Fruit fly (Drosophila melanogaster) whole organism, embryonic: Measurements from ENCODE around the gene Prosbeta2.
A peak's percentile ranks its signal among the peaks of the same experiment; 100 is the strongest.

Experiments
- CG10543 ChIP-seq: fragments of 200-800 bp; sonication (Bioruptor generic); optimal IDR thresholded peaks from 3 replicates; lab custom pipeline; 2017; ENCODE audit warnings: missing biosample characterization, mild to moderate bottlenecking, missing genetic modification characterization, moderate library complexity
- CG10959 ChIP-seq: fragments of 200-800 bp; sonication (Bioruptor generic); IDR thresholded peaks from 2 replicates; pipeline ENCODE4 v1.3.6; 2022; ENCODE audit warnings: missing biosample characterization, missing genetic modification characterization
- CG11093 ChIP-seq: fragments of 200-800 bp; sonication (Bioruptor generic); IDR thresholded peaks from 3 replicates; pipeline ENCODE4 v1.3.6; 2022; ENCODE audit warnings: missing biosample characterization, missing genetic modification characterization
- CG11504 ChIP-seq: fragments of 200-800 bp; sonication (Bioruptor generic); optimal IDR thresholded peaks from 3 replicates; lab custom pipeline; 2019; ENCODE audit warnings: missing biosample characterization, mild to moderate bottlenecking, missing genetic modification characterization, moderate library complexity
- CG11695 ChIP-seq: fragments of 200-800 bp; sonication (Bioruptor generic); IDR thresholded peaks from 3 replicates; pipeline ENCODE4 v1.3.6; 2022; ENCODE audit warnings: missing biosample characterization, missing genetic modification characterization
- CG11696 ChIP-seq: fragments of 200-800 bp; sonication (Bioruptor generic); IDR thresholded peaks from 2 replicates; pipeline ENCODE4 v1.3.6; 2022; ENCODE audit warnings: missing biosample characterization, missing genetic modification characterization
- CG12236 ChIP-seq: fragments of 200-800 bp; sonication (Bioruptor generic); optimal IDR thresholded peaks from 2 replicates; lab custom pipeline; 2016; ENCODE audit warnings: missing biosample characterization, missing genetic modification characterization
- CG12744 ChIP-seq: fragments of 200-800 bp; sonication (Bioruptor generic); optimal IDR thresholded peaks from 2 replicates; lab custom pipeline; 2016; ENCODE audit warnings: missing biosample characterization, missing genetic modification characterization
- CG13123 ChIP-seq: fragments of 200-800 bp; sonication (Bioruptor generic); optimal IDR thresholded peaks from 2 replicates; lab custom pipeline; 2016; ENCODE audit warnings: missing biosample characterization, missing genetic modification characterization
- CG13424 ChIP-seq: fragments of 200-800 bp; sonication (Bioruptor generic); optimal IDR thresholded peaks from 2 replicates; lab custom pipeline; 2019; ENCODE audit warnings: missing biosample characterization, mild to moderate bottlenecking, missing genetic modification characterization, moderate library complexity
- CG14014 ChIP-seq: fragments of 200-800 bp; sonication (Bioruptor generic); IDR thresholded peaks from 2 replicates; pipeline ENCODE4 v1.3.6; 2022; ENCODE audit warnings: missing biosample characterization, missing genetic modification characterization
- CG14050 ChIP-seq: fragments of 200-800 bp; sonication (Bioruptor generic); IDR thresholded peaks from 3 replicates; pipeline ENCODE4 v1.3.6; 2022; ENCODE audit warnings: missing biosample characterization, missing genetic modification characterization
- CG15601 ChIP-seq: fragments of 200-800 bp; sonication (Bioruptor generic); optimal IDR thresholded peaks from 3 replicates; lab custom pipeline; 2019; ENCODE audit warnings: missing biosample characterization, mild to moderate bottlenecking, missing genetic modification characterization, moderate library complexity
- CG1602 ChIP-seq: fragments of 200-800 bp; sonication (Bioruptor generic); optimal IDR thresholded peaks from 3 replicates; lab custom pipeline; 2016; ENCODE audit warnings: missing biosample characterization, missing genetic modification characterization
- CG16813 ChIP-seq: fragments of 200-800 bp; sonication (Bioruptor generic); IDR thresholded peaks from 3 replicates; pipeline ENCODE4 v1.3.6; 2022; ENCODE audit warnings: missing biosample characterization, missing genetic modification characterization; ENCODE audit not compliant: partially characterized antibody
- CG17186 ChIP-seq: fragments of 200-800 bp; sonication (Bioruptor generic); optimal IDR thresholded peaks from 3 replicates; lab custom pipeline; 2017; ENCODE audit warnings: missing biosample characterization, missing genetic modification reagents, missing genetic modification characterization
- CG1832 ChIP-seq: fragments of 200-800 bp; sonication (Bioruptor generic); optimal IDR thresholded peaks from 2 replicates; lab custom pipeline; 2017; ENCODE audit warnings: missing biosample characterization, mild to moderate bottlenecking, missing genetic modification characterization, inconsistent platforms
- CG31365 ChIP-seq: fragments of 200-800 bp; sonication (Bioruptor generic); optimal IDR thresholded peaks from 2 replicates; lab custom pipeline; 2018; ENCODE audit warnings: missing biosample characterization, mild to moderate bottlenecking, missing genetic modification characterization
- CG3407 ChIP-seq: fragments of 200-800 bp; sonication (Bioruptor generic); optimal IDR thresholded peaks from 2 replicates; lab custom pipeline; 2018; ENCODE audit warnings: missing biosample characterization, mild to moderate bottlenecking, missing genetic modification characterization
- CG3726 ChIP-seq: fragments of 200-800 bp; sonication (Bioruptor generic); IDR thresholded peaks from 3 replicates; pipeline ENCODE4, ENCODE4 v1.3.6; 2022; ENCODE audit warnings: missing biosample characterization, missing genetic modification characterization
- CG42726 ChIP-seq: fragments of 200-800 bp; sonication (Bioruptor generic); IDR thresholded peaks from 2 replicates; pipeline ENCODE4 v1.3.6; 2022; ENCODE audit warnings: missing biosample characterization, missing genetic modification characterization; ENCODE audit not compliant: partially characterized antibody
- CG4730 ChIP-seq: fragments of 200-800 bp; sonication (Bioruptor generic); IDR thresholded peaks from 2 replicates; pipeline ENCODE4 v1.3.6; 2022; ENCODE audit warnings: missing biosample characterization, missing genetic modification characterization
- CG6689 ChIP-seq: fragments of 200-800 bp; sonication (Bioruptor generic); IDR thresholded peaks from 2 replicates; pipeline ENCODE4 v1.3.6; 2022; ENCODE audit warnings: missing biosample characterization, missing genetic modification characterization
- CG7745 ChIP-seq: fragments of 200-800 bp; sonication (Bioruptor generic); optimal IDR thresholded peaks from 2 replicates; lab custom pipeline; 2018; ENCODE audit warnings: missing biosample characterization, mild to moderate bottlenecking, missing genetic modification characterization, moderate library complexity
- CG8290 ChIP-seq, 3 experiments: fragments of 200-800 bp; sonication (Bioruptor generic); optimal IDR thresholded peaks; 2 replicates each; lab custom pipeline; 2016 to 2019; ENCODE audit warnings: missing biosample characterization in 3 of 3, missing genetic modification characterization in 3 of 3, mild to moderate bottlenecking in 2 of 3, moderate library complexity in 1 of 3
- CG9215 ChIP-seq: fragments of 200-800 bp; sonication (Bioruptor generic); IDR thresholded peaks from 2 replicates; pipeline ENCODE4 v1.3.6; 2022; ENCODE audit warnings: missing biosample characterization, missing genetic modification characterization
- Dbx ChIP-seq: fragments of 200-800 bp; sonication (Bioruptor generic); IDR thresholded peaks from 3 replicates; pipeline ENCODE4 v1.3.6; 2022; ENCODE audit warnings: missing biosample characterization, missing genetic modification characterization
- Deaf1 ChIP-seq: fragments of 200-800 bp; optimal IDR thresholded peaks from 3 replicates; lab custom pipeline; 2019; ENCODE audit warnings: missing biosample characterization, mild to moderate bottlenecking, missing genetic modification characterization, moderate library complexity
- E2f2 ChIP-seq: fragments of 200-800 bp; sonication (Bioruptor generic); IDR thresholded peaks from 2 replicates; pipeline ENCODE4 v1.3.6; 2022; ENCODE audit warnings: missing biosample characterization, missing genetic modification characterization
- H2.0 ChIP-seq: fragments of 200-800 bp; sonication (Bioruptor generic); IDR thresholded peaks from 2 replicates; pipeline ENCODE4 v1.3.6; 2022; ENCODE audit warnings: missing biosample characterization, missing genetic modification characterization
- HLH3B ChIP-seq: fragments of 200-800 bp; sonication (Bioruptor generic); IDR thresholded peaks from 2 replicates; pipeline ENCODE4 v1.3.6; 2022; ENCODE audit warnings: missing biosample characterization, missing genetic modification characterization
- Hr51 ChIP-seq, 2 experiments: fragments of 200-800 bp; sonication (Bioruptor generic); optimal IDR thresholded peaks; 2 replicates in 1 of 2; 3 replicates in 1 of 2; lab custom pipeline; 2016 to 2018; ENCODE audit warnings: missing biosample characterization in 2 of 2, missing genetic modification characterization in 2 of 2, mild to moderate bottlenecking in 1 of 2, moderate library complexity in 1 of 2
- NK7.1 ChIP-seq: fragments of 200-800 bp; sonication (Bioruptor generic); optimal IDR thresholded peaks from 3 replicates; lab custom pipeline; 2016; ENCODE audit warnings: missing biosample characterization, missing genetic modification characterization
- NfI ChIP-seq: fragments of 200-800 bp; sonication (Bioruptor generic); optimal IDR thresholded peaks from 3 replicates; lab custom pipeline; 2018; ENCODE audit warnings: missing biosample characterization, mild to moderate bottlenecking, missing genetic modification characterization, moderate library complexity
- Oli ChIP-seq: fragments of 200-800 bp; sonication (Bioruptor generic); optimal IDR thresholded peaks from 2 replicates; lab custom pipeline; 2018; ENCODE audit warnings: missing biosample characterization, mild to moderate bottlenecking, missing genetic modification characterization, moderate library complexity
- ash1 ChIP-seq: fragments of 200-800 bp; sonication (Bioruptor generic); optimal IDR thresholded peaks from 2 replicates; lab custom pipeline; 2018; ENCODE audit warnings: missing biosample characterization, mild to moderate bottlenecking, missing genetic modification characterization
- caup ChIP-seq: fragments of 200-800 bp; sonication (Bioruptor generic); optimal IDR thresholded peaks from 3 replicates; lab custom pipeline; 2017; ENCODE audit warnings: missing biosample characterization, mild to moderate bottlenecking, missing genetic modification characterization, moderate library complexity; ENCODE audit not compliant: severe bottlenecking
- chn ChIP-seq: fragments of 200-800 bp; sonication (Bioruptor generic); optimal IDR thresholded peaks from 2 replicates; lab custom pipeline; 2016; ENCODE audit warnings: missing biosample characterization, missing genetic modification characterization
- crol ChIP-seq: fragments of 200-800 bp; sonication (Bioruptor generic); IDR thresholded peaks from 2 replicates; pipeline ENCODE4 v1.3.6; 2022; ENCODE audit warnings: missing biosample characterization, missing genetic modification characterization
- dan ChIP-seq: fragments of 200-800 bp; sonication (Bioruptor generic); IDR thresholded peaks from 2 replicates; pipeline ENCODE4 v1.3.6; 2022; ENCODE audit warnings: missing biosample characterization, missing genetic modification characterization
- ems ChIP-seq: fragments of 200-800 bp; sonication (Bioruptor generic); optimal IDR thresholded peaks from 3 replicates; lab custom pipeline; 2016; ENCODE audit warnings: missing biosample characterization, missing genetic modification characterization
- kah ChIP-seq: fragments of 200-800 bp; sonication (Bioruptor generic); optimal IDR thresholded peaks from 2 replicates; lab custom pipeline; 2018; ENCODE audit warnings: missing biosample characterization, mild to moderate bottlenecking, missing genetic modification characterization
- pho ChIP-seq: fragments of 200-800 bp; sonication (Bioruptor generic); optimal IDR thresholded peaks from 2 replicates; lab custom pipeline; 2016; ENCODE audit warnings: missing biosample characterization, missing genetic modification characterization
- pzg ChIP-seq: fragments of 200-800 bp; sonication (Bioruptor generic); optimal IDR thresholded peaks from 3 replicates; lab custom pipeline; 2018; ENCODE audit warnings: missing biosample characterization, mild to moderate bottlenecking, missing genetic modification characterization, moderate library complexity
- sisA ChIP-seq: fragments of 200-800 bp; sonication (Bioruptor generic); IDR thresholded peaks from 2 replicates; pipeline ENCODE4 v1.3.6; 2022; ENCODE audit warnings: missing biosample characterization, missing genetic modification characterization
- sqz ChIP-seq: fragments of 200-800 bp; sonication (Bioruptor generic); optimal IDR thresholded peaks from 3 replicates; lab custom pipeline; 2018; ENCODE audit warnings: missing biosample characterization, mild to moderate bottlenecking, missing genetic modification characterization
- tap ChIP-seq: fragments of 200-800 bp; optimal IDR thresholded peaks from 3 replicates; lab custom pipeline; 2019; ENCODE audit warnings: missing biosample characterization, mild to moderate bottlenecking, missing genetic modification characterization, moderate library complexity
- trem ChIP-seq: fragments of 200-800 bp; optimal IDR thresholded peaks from 3 replicates; lab custom pipeline; 2019; ENCODE audit warnings: missing biosample characterization, mild to moderate bottlenecking, missing genetic modification characterization, moderate library complexity
- twi ChIP-seq: fragments of 200-800 bp; optimal IDR thresholded peaks from 2 replicates; lab custom pipeline; 2019; ENCODE audit warnings: missing biosample characterization, mild to moderate bottlenecking, missing genetic modification characterization, moderate library complexity

Prosbeta2 gene

dm6 chr3L:14956288-14957032 lies 43.3 kb upstream of the Prosbeta2 start (continued):
- TF ChIP-seq CG11504 (tag; lab: Kevin White, UChicago) (no peak), CG42726 (no peak), CG12236 (GFP tag; lab: Kevin White, UChicago) (peak; percentile 37), pzg (GFP tag; lab: Kevin White, UChicago) (no peak), dan (no peak), NfI (GFP tag; lab: Kevin White, UChicago) (no peak), pho (GFP tag; lab: Kevin White, UChicago) (no peak), tap (tag; lab: Kevin White, UChicago) (no peak), Hr51 (GFP tag; optimal IDR thresholded peaks at IDR 0.05; lab: Kevin White, UChicago) (peak in 1 of 2 experiments; percentile 35), H2.0 (GFP tag; lab: Robert Waterston, UW) (no peak), CG14014 (GFP tag; lab: Robert Waterston, UW) (no peak), CG10959 (no peak), CG3726 (GFP tag; lab: Robert Waterston, UW) (no peak), CG15601 (peak; percentile 37), sqz (GFP tag; lab: Kevin White, UChicago) (peak; percentile 65), CG13424 (tag; lab: Kevin White, UChicago) (no peak), CG3407 (GFP tag; lab: Kevin White, UChicago) (no peak), CG1602 (GFP tag; lab: Kevin White, UChicago) (peak; percentile 39), CG7745 (tag; lab: Kevin White, UChicago) (peak; percentile 85), caup (no peak), trem (peak; percentile 42), CG11093 (GFP tag; lab: Robert Waterston, UW) (no peak), CG14050 (GFP tag; lab: Robert Waterston, UW) (no peak), HLH3B (GFP tag; lab: Robert Waterston, UW) (no peak), E2f2 (GFP tag; lab: Robert Waterston, UW) (no peak), Dbx (no peak), kah (GFP tag; lab: Kevin White, UChicago) (no peak), Oli (tag; lab: Kevin White, UChicago) (no peak), twi (tag; lab: Kevin White, UChicago) (peak; percentile 33), CG11696 (GFP tag; lab: Robert Waterston, UW) (no peak), CG31365 (tag; lab: Kevin White, UChicago) (no peak), CG4730 (GFP tag; lab: Robert Waterston, UW) (no peak), CG10543 (GFP tag; lab: Kevin White, UChicago) (no peak), CG13123 (GFP tag; lab: Kevin White, UChicago) (peak; percentile 29), CG17186 (GFP tag; lab: Kevin White, UChicago) (no peak), crol (GFP tag; lab: Robert Waterston, UW) (no peak), NK7.1 (GFP tag; lab: Kevin White, UChicago) (peak; percentile 26), CG11695 (GFP tag; lab: Robert Waterston, UW) (no peak), ash1 (GFP tag; lab: Kevin White, UChicago) (no peak), chn (GFP tag; lab: Kevin White, UChicago) (peak; percentile 15), CG6689 (GFP tag; lab: Robert Waterston, UW) (no peak), CG1832 (no peak), CG16813 (GFP tag; lab: Robert Waterston, UW) (no peak), CG8290 (GFP tag; optimal IDR thresholded peaks at IDR 0.05; lab: Kevin White, UChicago) (peak; percentile 53), CG8290 (tag; optimal IDR thresholded peaks at IDR 0.05; lab: Kevin White, UChicago) (peak in 1 of 2 experiments; percentile 80), ems (GFP tag; lab: Kevin White, UChicago) (no peak), sisA (no peak), Deaf1 (tag; lab: Kevin White, UChicago) (no peak), CG12744 (peak; percentile 58), CG9215 (GFP tag; lab: Robert Waterston, UW) (no peak)
